Fruit fly (Drosophila melanogaster) whole organism: ENCODE data around the gene Or22a.

Source experiments
- Dll ChIP-seq: fragments of >200 bp; optimal IDR thresholded peaks from 2 replicates; lab custom pipeline; 2017
- EcR ChIP-seq, 2 experiments: fragments of >200 bp; optimal IDR thresholded peaks; 2 replicates each; lab custom pipeline; 2017; ENCODE audit warnings: missing biosample characterization in 2 of 2, missing genetic modification characterization in 2 of 2, missing genetic modification reagents in 2 of 2
- pan ChIP-seq: fragments of >200 bp; optimal IDR thresholded peaks from 2 replicates; lab custom pipeline; 2017
- psq ChIP-seq: fragments of >200 bp; optimal IDR thresholded peaks from 2 replicates; lab custom pipeline; 2017

dm6 chr2L:1556697-1557564 lies 36.6 kb downstream of the Or22a start:
- TF ChIP-seq psq: no peak
- TF ChIP-seq EcR (GFP tag; optimal IDR thresholded peaks at IDR 0.05; lab: Kevin White, UChicago): no peak
- TF ChIP-seq pan (lab: Kevin White, UChicago): no peak
- TF ChIP-seq Dll (lab: Kevin White, UChicago): no peak
